Worm (Caenorhabditis elegans): Measurements from ENCODE around the gene Y105C5B.17.

ce11 chrIV:15953689-15954088 is 9.2 kb upstream of the Y105C5B.17 start:
- TF ChIP-seq egl-44 (GFP tag; IDR thresholded peaks at IDR 0.05) (no peak), F57A8.1 (GFP tag; optimal IDR thresholded peaks at IDR 0.05) (no peak), pha-4 (tag; optimal IDR thresholded peaks at IDR 0.05) (no peak), gei-17 (GFP tag; optimal IDR thresholded peaks at IDR 0.05) (no peak), ets-4 (GFP tag; optimal IDR thresholded peaks at IDR 0.05) (no peak), aptf-3 (GFP tag; IDR thresholded peaks at IDR 0.05) (no peak), unc-130 (GFP tag; optimal IDR thresholded peaks at IDR 0.05) (no peak)
